Fruit fly (Drosophila melanogaster) whole organism, prepupa: ENCODE data around the gene Syx16.
A peak's percentile ranks its signal among the peaks of the same experiment; 100 is the strongest.

Experiments used
- CG10631 ChIP-seq: fragments of 200-800 bp; sonication (Bioruptor generic); optimal IDR thresholded peaks from 2 replicates; lab custom pipeline; 2016; ENCODE audit warnings: missing biosample characterization, missing genetic modification characterization
- CG10669 ChIP-seq: fragments of 200-800 bp; sonication (Bioruptor generic); optimal IDR thresholded peaks from 3 replicates; lab custom pipeline; 2018; ENCODE audit warnings: missing biosample characterization, mild to moderate bottlenecking, missing genetic modification characterization, moderate library complexity
- CG11294 ChIP-seq: fragments of 200-800 bp; sonication (Bioruptor generic); IDR thresholded peaks from 2 replicates; pipeline ENCODE4 v1.3.6; 2022; ENCODE audit warnings: missing biosample characterization, missing genetic modification characterization
- CG15336 ChIP-seq: fragments of 200-800 bp; sonication (Bioruptor generic); IDR thresholded peaks from 2 replicates; pipeline ENCODE4 v1.3.6; 2022; ENCODE audit warnings: missing biosample characterization, missing genetic modification characterization
- CG1621 ChIP-seq: fragments of 200-800 bp; sonication (Bioruptor generic); optimal IDR thresholded peaks from 3 replicates; lab custom pipeline; 2018; ENCODE audit warnings: missing biosample characterization, mild to moderate bottlenecking, missing genetic modification characterization
- CG3032 ChIP-seq: fragments of 200-800 bp; optimal IDR thresholded peaks from 2 replicates; lab custom pipeline; 2019; ENCODE audit warnings: missing biosample characterization, mild to moderate bottlenecking, missing genetic modification characterization, moderate library complexity
- CG31627 ChIP-seq: fragments of 200-800 bp; sonication (Bioruptor generic); optimal IDR thresholded peaks from 3 replicates; lab custom pipeline; 2016; ENCODE audit warnings: missing biosample characterization, missing genetic modification characterization
- CG32006 ChIP-seq: fragments of 200-800 bp; sonication (Bioruptor generic); optimal IDR thresholded peaks from 3 replicates; lab custom pipeline; 2017; ENCODE audit warnings: missing biosample characterization, mild to moderate bottlenecking, missing genetic modification characterization
- CG7368 ChIP-seq: fragments of 200-800 bp; sonication (Bioruptor generic); optimal IDR thresholded peaks from 3 replicates; lab custom pipeline; 2016; ENCODE audit warnings: missing biosample characterization, missing genetic modification characterization
- CG8119 ChIP-seq: fragments of 200-800 bp; sonication (Bioruptor generic); IDR thresholded peaks from 3 replicates; pipeline ENCODE4 v1.3.6; 2022; ENCODE audit warnings: missing biosample characterization, missing genetic modification characterization
- CG9139 ChIP-seq: fragments of 200-800 bp; sonication (Bioruptor generic); optimal IDR thresholded peaks from 3 replicates; lab custom pipeline; 2017; ENCODE audit warnings: missing biosample characterization, mild to moderate bottlenecking, missing genetic modification characterization
- Eip75B ChIP-seq: fragments of 200-800 bp; sonication (Bioruptor generic); optimal IDR thresholded peaks from 3 replicates; lab custom pipeline; 2016; ENCODE audit warnings: missing biosample characterization, missing genetic modification characterization
- Eip78C ChIP-seq: fragments of 200-800 bp; sonication (Bioruptor generic); peaks from one replicate; lab custom pipeline; 2016; ENCODE audit warnings: missing biosample characterization, missing genetic modification characterization
- Ets96B ChIP-seq: fragments of 200-800 bp; optimal IDR thresholded peaks from 2 replicates; lab custom pipeline; 2019; ENCODE audit warnings: missing biosample characterization, mild to moderate bottlenecking, missing genetic modification characterization, moderate library complexity
- Hr38 ChIP-seq: sonication (Bioruptor generic); optimal IDR thresholded peaks from 2 replicates; lab custom pipeline; 2016; ENCODE audit warnings: missing biosample characterization, missing genetic modification characterization
- Hr39 ChIP-seq: fragments of 200-800 bp; sonication (Bioruptor generic); optimal IDR thresholded peaks from 2 replicates; lab custom pipeline; 2016; ENCODE audit warnings: missing biosample characterization, missing genetic modification characterization
- Hr4 ChIP-seq: fragments of 200-800 bp; sonication (Bioruptor generic); optimal IDR thresholded peaks from 3 replicates; lab custom pipeline; 2016; ENCODE audit warnings: missing biosample characterization, missing genetic modification characterization
- Met ChIP-seq: fragments of 200-800 bp; sonication (Bioruptor generic); optimal IDR thresholded peaks from 3 replicates; lab custom pipeline; 2016; ENCODE audit warnings: missing biosample characterization, missing genetic modification characterization
- Smox ChIP-seq: fragments of 200-800 bp; sonication (Bioruptor generic); optimal IDR thresholded peaks from 3 replicates; lab custom pipeline; 2016; ENCODE audit warnings: missing biosample characterization, missing genetic modification characterization
- Sox14 ChIP-seq: fragments of 200-800 bp; sonication (Bioruptor generic); optimal IDR thresholded peaks from 3 replicates; lab custom pipeline; 2016; ENCODE audit warnings: missing biosample characterization, missing genetic modification characterization
- achi ChIP-seq: fragments of 200-800 bp; sonication (Bioruptor generic); optimal IDR thresholded peaks from 3 replicates; lab custom pipeline; 2016; ENCODE audit warnings: missing biosample characterization, missing genetic modification characterization
- acj6 ChIP-seq: fragments of 200-800 bp; sonication (Bioruptor generic); optimal IDR thresholded peaks from 3 replicates; lab custom pipeline; 2016; ENCODE audit warnings: missing biosample characterization, missing genetic modification characterization
- cyc ChIP-seq: fragments of 200-800 bp; sonication (Bioruptor generic); optimal IDR thresholded peaks from 3 replicates; lab custom pipeline; 2016; ENCODE audit warnings: missing biosample characterization, missing genetic modification characterization
- dac ChIP-seq: fragments of 200-800 bp; sonication (Bioruptor generic); optimal IDR thresholded peaks from 2 replicates; lab custom pipeline; 2017; ENCODE audit warnings: missing biosample characterization, mild to moderate bottlenecking, missing genetic modification characterization
- dsx ChIP-seq: fragments of 200-800 bp; optimal IDR thresholded peaks from 3 replicates; lab custom pipeline; 2019; ENCODE audit warnings: missing biosample characterization, mild to moderate bottlenecking, missing genetic modification characterization, moderate library complexity; ENCODE audit not compliant: poor library complexity, severe bottlenecking
- esn ChIP-seq: fragments of 200-800 bp; sonication (Bioruptor generic); optimal IDR thresholded peaks from 2 replicates; lab custom pipeline; 2016; ENCODE audit warnings: missing biosample characterization, mild to moderate bottlenecking, missing genetic modification characterization, moderate library complexity
- fd59A ChIP-seq: fragments of 200-800 bp; sonication (Bioruptor generic); optimal IDR thresholded peaks from 2 replicates; lab custom pipeline; 2017; ENCODE audit warnings: missing biosample characterization, mild to moderate bottlenecking, missing genetic modification characterization, missing genetic modification reagents
- lz ChIP-seq: fragments of 200-800 bp; sonication (Bioruptor generic); optimal IDR thresholded peaks from 3 replicates; lab custom pipeline; 2016; ENCODE audit warnings: missing biosample characterization, missing genetic modification characterization
- net ChIP-seq: fragments of 200-800 bp; sonication (Bioruptor generic); optimal IDR thresholded peaks from 3 replicates; lab custom pipeline; 2016; ENCODE audit warnings: missing biosample characterization, missing genetic modification characterization
- pdm3 ChIP-seq: fragments of 200-800 bp; sonication (Bioruptor generic); optimal IDR thresholded peaks from 3 replicates; lab custom pipeline; 2016; ENCODE audit warnings: missing biosample characterization, missing genetic modification characterization
- salr ChIP-seq, 2 experiments: fragments of 200-800 bp; sonication (Bioruptor generic); optimal IDR thresholded peaks; 3 replicates each; lab custom pipeline; 2016 to 2018; ENCODE audit warnings: missing biosample characterization in 2 of 2, missing genetic modification characterization in 2 of 2, mild to moderate bottlenecking in 1 of 2
- topi ChIP-seq: fragments of 200-800 bp; sonication (Bioruptor generic); optimal IDR thresholded peaks from 3 replicates; lab custom pipeline; 2016; ENCODE audit warnings: missing biosample characterization, missing genetic modification characterization

Syx16 gene

DNA sequence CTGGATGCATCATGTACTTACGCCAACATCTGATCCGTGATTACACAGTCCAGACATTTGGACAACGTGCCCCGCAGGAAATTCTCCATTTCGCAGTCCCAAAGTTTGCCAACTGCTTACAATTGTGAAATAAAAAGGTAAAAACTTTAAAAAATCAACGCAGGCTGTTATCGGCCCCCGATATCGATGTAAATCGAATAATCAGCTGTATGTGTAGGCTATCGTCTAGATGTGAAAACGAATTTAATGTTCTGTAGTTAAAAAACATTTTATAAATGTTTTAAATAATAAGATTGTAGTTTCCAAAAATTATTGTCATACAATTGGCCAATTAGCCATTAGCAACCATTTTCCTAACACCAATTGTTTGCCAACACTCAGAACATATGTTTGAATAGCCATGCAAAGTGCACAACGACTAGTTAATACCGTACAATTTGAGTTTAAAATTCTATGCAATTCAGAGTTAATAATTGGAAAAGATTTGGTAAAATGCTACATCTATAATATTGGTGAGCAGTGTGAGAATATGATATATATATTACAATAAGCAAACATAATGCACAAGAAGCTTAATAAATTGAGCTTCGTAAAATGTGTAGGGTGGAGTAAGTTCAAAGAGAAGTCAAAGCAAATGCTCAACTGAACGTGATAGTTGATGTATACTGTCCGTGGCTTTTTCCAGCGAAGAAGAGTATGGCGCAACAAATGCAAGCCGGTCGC is 36.1 kb upstream of the Syx16 start, which contains the start of the genes CG11710 and mal (continued):
- TF ChIP-seq topi (peak; percentile 89), CG11294 (GFP tag; lab: Robert Waterston, UW) (peak; percentile 56; the same call in 1 of the 2 replicates), Met (GFP tag; lab: Kevin White, UChicago) (peak; percentile 90), Hr38 (GFP tag; lab: Kevin White, UChicago) (no peak), acj6 (GFP tag; lab: Kevin White, UChicago) (peak; percentile 80), Hr4 (GFP tag; lab: Kevin White, UChicago) (peak; percentile 86), CG10631 (GFP tag; lab: Kevin White, UChicago) (peak; percentile 81), dac (peak; percentile 49), fd59A (GFP tag; lab: Kevin White, UChicago) (no peak), CG32006 (peak; percentile 81)

DNA sequence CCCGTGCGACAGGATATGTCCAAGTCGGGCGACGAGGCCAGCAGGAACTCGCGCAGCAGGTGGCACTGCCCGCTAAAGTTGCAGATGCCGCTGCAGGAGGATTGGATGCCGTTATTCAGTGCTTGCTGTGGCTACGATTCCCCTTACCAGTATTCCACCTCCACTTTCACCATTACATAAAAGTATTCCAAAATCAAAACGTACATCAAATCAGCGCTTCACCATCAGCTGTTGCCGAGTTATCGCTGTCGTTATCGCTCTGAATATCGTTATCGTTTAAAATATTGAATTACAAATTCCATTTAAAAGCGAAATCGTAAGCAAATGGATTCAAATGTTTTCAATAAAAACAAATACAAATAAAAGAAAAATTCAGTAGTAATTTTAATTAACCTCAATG is 33.3 kb upstream of the Syx16 start, which contains the start of gene CG15456:
CG15456 (minus strand) TSS at position 225 of the 400 bp plus-strand sequence.
- TF ChIP-seq net (GFP tag; lab: Kevin White, UChicago) (no peak), Hr4 (GFP tag; lab: Kevin White, UChicago) (no peak), Smox (no peak), CG8119 (no peak), Ets96B (tag; lab: Kevin White, UChicago) (no peak), CG9139 (GFP tag; lab: Kevin White, UChicago) (no peak)

DNA sequence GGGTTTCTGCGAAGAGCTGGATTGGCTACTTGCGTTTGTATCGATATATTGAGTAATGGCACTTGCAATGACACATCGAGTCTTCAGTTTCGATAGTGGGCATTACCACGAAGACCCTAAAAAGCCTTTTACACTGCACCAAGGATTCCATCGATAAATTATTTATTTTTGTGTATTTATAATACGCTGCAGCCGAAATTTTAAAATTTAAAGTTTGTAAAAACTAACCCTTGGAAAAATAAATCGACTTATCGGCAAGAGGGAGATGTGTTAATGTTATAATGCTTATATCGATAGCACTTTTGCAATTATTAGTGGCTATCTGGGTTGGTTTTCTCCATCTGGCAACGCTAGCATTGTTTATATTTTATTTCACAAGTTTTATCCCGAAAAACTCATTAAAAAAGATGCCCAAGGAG is 30.2 kb upstream of the Syx16 start, which contains the start of the genes Pp4-19C and cactin:
Pp4-19C (minus strand) TSS at position 256 of the 419 bp plus-strand sequence.
cactin (plus strand) TSS at position 323 of the 419 bp plus-strand sequence.
- TF ChIP-seq acj6 (GFP tag; lab: Kevin White, UChicago) (peak; percentile 19), CG3032 (tag; lab: Kevin White, UChicago) (peak; percentile 19), CG7368 (GFP tag; lab: Kevin White, UChicago) (no peak), salr (GFP tag; optimal IDR thresholded peaks at IDR 0.05; lab: Kevin White, UChicago) (no peak), CG9139 (GFP tag; lab: Kevin White, UChicago) (no peak), CG31627 (GFP tag; lab: Kevin White, UChicago) (peak; percentile 45), Eip78C (GFP tag; lab: Kevin White, UChicago) (peak; percentile 62), Sox14 (GFP tag; lab: Kevin White, UChicago) (peak; percentile 53), topi (peak; percentile 31), esn (GFP tag; lab: Kevin White, UChicago) (peak; percentile 33), cyc (peak; percentile 25), CG1621 (tag; lab: Kevin White, UChicago) (no peak), Met (GFP tag; lab: Kevin White, UChicago) (no peak), lz (GFP tag; lab: Kevin White, UChicago) (peak; percentile 20), Hr39 (GFP tag; lab: Kevin White, UChicago) (peak; percentile 43)

DNA sequence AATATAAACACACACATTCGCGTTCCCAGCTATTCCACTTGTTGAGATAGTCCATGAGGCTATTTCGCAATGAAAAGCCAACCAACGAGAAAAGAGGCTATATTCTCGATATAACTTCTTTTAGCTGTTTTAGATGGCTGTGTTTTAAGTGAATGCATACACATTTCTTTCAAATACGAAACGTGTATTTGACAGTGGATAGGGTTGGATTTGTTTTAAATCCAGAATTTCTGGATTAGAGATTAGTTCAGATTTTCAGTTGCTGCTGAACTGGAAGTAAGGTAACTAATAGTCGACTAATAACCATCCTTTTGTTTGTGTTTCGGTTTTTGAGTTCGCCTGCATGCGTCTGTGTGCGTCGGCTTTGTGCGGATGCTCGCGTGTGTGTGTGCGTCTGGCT is 29.6 kb upstream of the Syx16 start:
- no peak for TF ChIP-seq achi (GFP tag; lab: Kevin White, UChicago)
- no peak for TF ChIP-seq CG10631 (GFP tag; lab: Kevin White, UChicago)
- TF ChIP-seq dsx: no peak
- TF ChIP-seq CG1621 (tag; lab: Kevin White, UChicago): no peak
- no peak for TF ChIP-seq net (GFP tag; lab: Kevin White, UChicago)
- peak; percentile 69 for TF ChIP-seq Eip78C (GFP tag; lab: Kevin White, UChicago)
- 0 out of 2 replicates have a peak, but pooled peaks have one; percentile 8 for TF ChIP-seq CG15336 (GFP tag; lab: Robert Waterston, UW)

DNA sequence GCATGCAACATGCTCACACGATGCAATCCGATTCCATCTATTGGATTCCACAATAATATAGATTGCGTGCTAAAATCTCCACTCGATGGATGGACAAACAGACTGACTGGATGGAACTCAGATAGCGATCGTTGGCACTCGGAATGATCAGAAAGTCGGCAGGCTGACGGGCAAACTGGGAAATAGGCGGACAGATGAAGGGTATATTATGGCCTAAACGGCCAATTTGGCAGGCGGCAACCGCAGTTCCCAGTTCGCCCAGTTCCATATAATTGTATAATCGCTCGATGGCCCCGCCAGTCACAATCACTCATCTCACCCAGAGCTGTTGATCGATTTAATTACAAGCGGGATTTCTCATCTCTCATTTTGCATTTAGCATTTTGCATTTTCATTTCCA is 25.8 kb upstream of the Syx16 start, which contains the start of gene Obp19d:
Obp19d (plus strand) TSS at position 301 of the 400 bp plus-strand sequence.
- TF ChIP-seq dsx: no peak
- no peak for TF ChIP-seq CG10669 (GFP tag; lab: Kevin White, UChicago)
- no peak for TF ChIP-seq dac
- TF ChIP-seq Eip75B (GFP tag; lab: Kevin White, UChicago): no peak
- TF ChIP-seq pdm3 (GFP tag; lab: Kevin White, UChicago): no peak
